Fruit fly (Drosophila melanogaster): ENCODE measurements around the gene CG18641.
A peak's percentile ranks its signal among the peaks of the same experiment; 100 is the strongest.

The CG18641 gene

dm6 chr2L:2365077-2365651, 50.0 kb downstream of the CG18641 start, which contains the start of the genes Rab5 and Axud1 (continued):
- no peak for TF ChIP-seq CG10543 (GFP tag; optimal IDR thresholded peaks at IDR 0.05)
- peak; percentile 59 for TF ChIP-seq phol (tag; optimal IDR thresholded peaks at IDR 0.05)
- TF ChIP-seq CG12155 (GFP tag; optimal IDR thresholded peaks at IDR 0.05), result no peak
- TF ChIP-seq CG4424 (GFP tag; optimal IDR thresholded peaks at IDR 0.05), result no peak
- TF ChIP-seq CG10979 (tag; optimal IDR thresholded peaks at IDR 0.05), result no peak
- TF ChIP-seq danr (GFP tag; IDR thresholded peaks at IDR 0.05), result no peak
- no peak for TF ChIP-seq Asciz (GFP tag; optimal IDR thresholded peaks at IDR 0.05)
- TF ChIP-seq CG4707 (GFP tag; optimal IDR thresholded peaks at IDR 0.05), result no peak
- no peak for TF ChIP-seq luna (GFP tag; optimal IDR thresholded peaks at IDR 0.05)
- TF ChIP-seq CG14441 (GFP tag; IDR thresholded peaks at IDR 0.05), result no peak
- no peak for TF ChIP-seq eyg (GFP tag; optimal IDR thresholded peaks at IDR 0.05)
- no peak for TF ChIP-seq ken (GFP tag; IDR thresholded peaks at IDR 0.05)
- peak; percentile 41; the same call in 1 of the 3 replicates for TF ChIP-seq CG17361 (GFP tag; IDR thresholded peaks at IDR 0.05)
- TF ChIP-seq nau (GFP tag; optimal IDR thresholded peaks at IDR 0.05), result no peak
- no peak for TF ChIP-seq salm (tag; optimal IDR thresholded peaks at IDR 0.05)
- peak; percentile 7 for TF ChIP-seq Dek (tag; optimal IDR thresholded peaks at IDR 0.05)
- TF ChIP-seq grn (GFP tag; optimal IDR thresholded peaks at IDR 0.05), result no peak
- TF ChIP-seq Dp (GFP tag; optimal IDR thresholded peaks at IDR 0.05), result peak; percentile 14
- peak; percentile 37 for TF ChIP-seq CTCF (GFP tag; optimal IDR thresholded peaks at IDR 0.05)
- peak; percentile 38 for TF ChIP-seq CoRest (tag; optimal IDR thresholded peaks at IDR 0.05)
- TF ChIP-seq dati (GFP tag; IDR thresholded peaks at IDR 0.05), result no peak
- TF ChIP-seq CG6654 (GFP tag; optimal IDR thresholded peaks at IDR 0.05), result no peak
- TF ChIP-seq Xbp1 (GFP tag; optimal IDR thresholded peaks at IDR 0.05), result peak; percentile 4
- TF ChIP-seq CG14014 (GFP tag; IDR thresholded peaks at IDR 0.05), result no peak
- no peak for TF ChIP-seq H2.0 (GFP tag; IDR thresholded peaks at IDR 0.05)
- no peak for TF ChIP-seq PHDP (tag; optimal IDR thresholded peaks at IDR 0.05)
- peak; percentile 77 for TF ChIP-seq Ets65A (GFP tag)
- TF ChIP-seq Xrp1 (GFP tag; IDR thresholded peaks at IDR 0.05), result peak; percentile 21; the same call in 1 of the 2 replicates
- TF ChIP-seq zf30C (GFP tag; optimal IDR thresholded peaks at IDR 0.05), result no peak
- no peak for TF ChIP-seq pho (GFP tag; optimal IDR thresholded peaks at IDR 0.05)
- TF ChIP-seq schlank (tag; optimal IDR thresholded peaks at IDR 0.05), result no peak
- no peak for TF ChIP-seq Poxn (GFP tag; IDR thresholded peaks at IDR 0.05)
- TF ChIP-seq jigr1 (GFP tag; IDR thresholded peaks at IDR 0.05), result no peak
- no peak for TF ChIP-seq eve (GFP tag; optimal IDR thresholded peaks at IDR 0.05)
- TF ChIP-seq stc (GFP tag; IDR thresholded peaks at IDR 0.05), result peak; percentile 11; the same call in 1 of the 2 replicates
- TF ChIP-seq psq (GFP tag; optimal IDR thresholded peaks at IDR 0.05), result no peak
- peak; percentile 41 for TF ChIP-seq CG15601 (tag; optimal IDR thresholded peaks at IDR 0.05)
- no peak for TF ChIP-seq jumu (GFP tag; optimal IDR thresholded peaks at IDR 0.05)
- no peak for TF ChIP-seq org-1 (GFP tag; optimal IDR thresholded peaks at IDR 0.05)
- no peak for TF ChIP-seq CG17328 (GFP tag; IDR thresholded peaks at IDR 0.05)
- TF ChIP-seq CG34422 (GFP tag; IDR thresholded peaks at IDR 0.05), result no peak
- no peak for TF ChIP-seq CG17568 (GFP tag; optimal IDR thresholded peaks at IDR 0.05)
- peak; percentile 22; the same call in 1 of the 2 replicates for TF ChIP-seq E2f2 (GFP tag; IDR thresholded peaks at IDR 0.05)
- TF ChIP-seq dmrt11E (tag; optimal IDR thresholded peaks at IDR 0.05), result no peak
- TF ChIP-seq bigmax (GFP tag; optimal IDR thresholded peaks at IDR 0.05), result no peak
- no peak for TF ChIP-seq zen2 (GFP tag; IDR thresholded peaks at IDR 0.05; ENCODE audit: partially characterized antibody)
- no peak for TF ChIP-seq Usf (GFP tag; optimal IDR thresholded peaks at IDR 0.05)
- TF ChIP-seq hb (GFP tag; IDR thresholded peaks at IDR 0.05; ENCODE audit: partially characterized antibody), result no peak
- TF ChIP-seq Mrtf (GFP tag; IDR thresholded peaks at IDR 0.05), result no peak
- TF ChIP-seq CG2875 (GFP tag; optimal IDR thresholded peaks at IDR 0.05), result no peak
- no peak for TF ChIP-seq hbn (GFP tag; IDR thresholded peaks at IDR 0.05; ENCODE audit: partially characterized antibody)
- TF ChIP-seq CG7928 (GFP tag; optimal IDR thresholded peaks at IDR 0.05), result no peak

Measured in whole organism, embryonic.